Fruit fly (Drosophila melanogaster): ENCODE measurements around the gene boi.

Gene boi

DNA sequence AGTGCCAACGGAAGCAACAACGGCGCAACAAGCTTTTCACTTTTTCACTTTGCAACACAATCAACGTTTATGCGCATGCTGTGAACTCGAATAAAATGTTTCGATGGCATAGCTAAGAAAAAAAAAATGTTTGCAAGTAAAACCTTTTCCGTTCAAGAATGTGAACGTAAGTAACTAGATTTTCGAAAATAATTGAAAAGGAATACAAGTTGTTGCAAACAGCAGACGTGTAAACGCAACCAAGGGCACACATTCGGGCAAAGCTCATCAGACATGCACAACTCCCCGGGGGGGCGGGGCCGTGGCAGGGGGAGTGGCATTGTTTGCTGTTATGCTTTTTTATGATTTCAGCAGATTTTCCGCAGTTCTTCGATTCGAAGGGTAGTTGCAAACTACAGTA is 48.5 kb upstream of the boi start (continued):
- TF ChIP-seq hth (optimal IDR thresholded peaks at IDR 0.05): no peak
- TF ChIP-seq CG4820 (GFP tag; optimal IDR thresholded peaks at IDR 0.05): peak; percentile 66
- TF ChIP-seq HmgZ (tag; optimal IDR thresholded peaks at IDR 0.05): no peak
- TF ChIP-seq ara (GFP tag; IDR thresholded peaks at IDR 0.05): peak; percentile 25; the same call in 1 of the 2 replicates
- TF ChIP-seq sqz (GFP tag; optimal IDR thresholded peaks at IDR 0.05): no peak
- no peak for TF ChIP-seq jigr1 (GFP tag; IDR thresholded peaks at IDR 0.05)
- TF ChIP-seq kah (GFP tag; optimal IDR thresholded peaks at IDR 0.05): no peak
- TF ChIP-seq CG9215 (GFP tag; IDR thresholded peaks at IDR 0.05): no peak
- no peak for TF ChIP-seq crc (GFP tag; optimal IDR thresholded peaks at IDR 0.05)
- no peak for TF ChIP-seq pnt (GFP tag; optimal IDR thresholded peaks at IDR 0.05)
- TF ChIP-seq CTCF (GFP tag; optimal IDR thresholded peaks at IDR 0.05): no peak
- no peak for TF ChIP-seq CG16779 (GFP tag; IDR thresholded peaks at IDR 0.05)
- TF ChIP-seq CG4730 (GFP tag; IDR thresholded peaks at IDR 0.05): no peak
- TF ChIP-seq CG2129 (GFP tag; IDR thresholded peaks at IDR 0.05; ENCODE audit: partially characterized antibody): no peak
- no peak for TF ChIP-seq Six4 (GFP tag; optimal IDR thresholded peaks at IDR 0.05)
- TF ChIP-seq NC2α (GFP tag; optimal IDR thresholded peaks at IDR 0.05): no peak
- no peak for TF ChIP-seq Antp (GFP tag; optimal IDR thresholded peaks at IDR 0.05)
- TF ChIP-seq MBD-R2 (GFP tag; IDR thresholded peaks at IDR 0.05): no peak
- no peak for TF ChIP-seq NFAT (GFP tag; IDR thresholded peaks at IDR 0.05)
- TF ChIP-seq caup (GFP tag; optimal IDR thresholded peaks at IDR 0.05; ENCODE audit: severe bottlenecking): no peak
- no peak for TF ChIP-seq CG7839 (tag; optimal IDR thresholded peaks at IDR 0.05)
- TF ChIP-seq corto (GFP tag; optimal IDR thresholded peaks at IDR 0.05): no peak
- peak; percentile 16 for TF ChIP-seq Ssrp (tag; optimal IDR thresholded peaks at IDR 0.05)
- TF ChIP-seq cwo (GFP tag; optimal IDR thresholded peaks at IDR 0.05): no peak
- no peak for TF ChIP-seq CG11247 (GFP tag; IDR thresholded peaks at IDR 0.05)
- TF ChIP-seq Hr51 (GFP tag; optimal IDR thresholded peaks at IDR 0.05): peak in 1 of 2 experiments; percentile 32
- TF ChIP-seq kay (GFP tag; optimal IDR thresholded peaks at IDR 0.05): no peak
- TF ChIP-seq D (optimal IDR thresholded peaks at IDR 0.05): no peak
- no peak for TF ChIP-seq D (GFP tag; optimal IDR thresholded peaks at IDR 0.05)
- TF ChIP-seq CG13424 (tag; optimal IDR thresholded peaks at IDR 0.05): no peak
- no peak for TF ChIP-seq CG8359 (GFP tag; optimal IDR thresholded peaks at IDR 0.05; ENCODE audit: borderline replicate concordance)
- TF ChIP-seq Gsc (GFP tag; IDR thresholded peaks at IDR 0.05): no peak
- no peak for TF ChIP-seq sens (GFP tag)
- no peak for TF ChIP-seq TFAM (GFP tag; optimal IDR thresholded peaks at IDR 0.05)
- no peak for TF ChIP-seq HLH54F (GFP tag; optimal IDR thresholded peaks at IDR 0.05)
- peak; percentile 0 for TF ChIP-seq nmo (GFP tag; optimal IDR thresholded peaks at IDR 0.05)
- no peak for TF ChIP-seq p53 (GFP tag; optimal IDR thresholded peaks at IDR 0.05)
- TF ChIP-seq CG10654 (GFP tag; optimal IDR thresholded peaks at IDR 0.05): no peak
- no peak for TF ChIP-seq yki (optimal IDR thresholded peaks at IDR 0.05)
- TF ChIP-seq Hmr (GFP tag; optimal IDR thresholded peaks at IDR 0.05): peak; percentile 14
- no peak for TF ChIP-seq ERR (GFP tag; optimal IDR thresholded peaks at IDR 0.05)
- peak; percentile 3 for TF ChIP-seq CG18262 (tag; optimal IDR thresholded peaks at IDR 0.05)
- no peak for TF ChIP-seq CG16863 (GFP tag; optimal IDR thresholded peaks at IDR 0.05)
- peak; percentile 18 for TF ChIP-seq PHDP (tag; optimal IDR thresholded peaks at IDR 0.05)
- no peak for TF ChIP-seq ac (GFP tag; optimal IDR thresholded peaks at IDR 0.05)
- no peak for TF ChIP-seq jumu (GFP tag; optimal IDR thresholded peaks at IDR 0.05)
- no peak for TF ChIP-seq CG4707 (GFP tag; optimal IDR thresholded peaks at IDR 0.05)
- TF ChIP-seq maf-S (GFP tag; optimal IDR thresholded peaks at IDR 0.05): no peak
- peak; percentile 26 for TF ChIP-seq lab (GFP tag; optimal IDR thresholded peaks at IDR 0.05)
- no peak for TF ChIP-seq CG1832 (GFP tag; optimal IDR thresholded peaks at IDR 0.05)
- no peak for TF ChIP-seq MESR4 (GFP tag; optimal IDR thresholded peaks at IDR 0.05)
- no peak for TF ChIP-seq CG9609 (GFP tag; optimal IDR thresholded peaks at IDR 0.05)
- TF ChIP-seq dysf (GFP tag; IDR thresholded peaks at IDR 0.05): peak; percentile 30; the same call in 1 of the 3 replicates

Data from whole organism, embryonic.